Worm (Caenorhabditis elegans) whole organism, L2 larva: ENCODE data around the gene Y54F10AR.2.
A peak's percentile ranks its signal among the peaks of the same experiment; 100 is the strongest.
"Not testable (repeated sequence)": the region's sequence is repeated elsewhere in the genome, so short reads cannot be mapped to it uniquely, and the experiment has no call there.

ENCODE experiments used
- C34F6.9 ChIP-seq: fragments of 150-350 bp; optimal IDR thresholded peaks from 2 replicates; lab custom pipeline; 2014; ENCODE audit warnings: missing biosample characterization, missing genetic modification characterization
- F13H6.1 ChIP-seq: sonication (generic microtip); optimal IDR thresholded peaks from 2 replicates; lab custom pipeline; 2016; ENCODE audit warnings: missing genetic modification characterization, missing compliant biosample characterization
- Y55F3AM.14 ChIP-seq: fragments of 200-800 bp; sonication (Bioruptor generic); optimal IDR thresholded peaks from 2 replicates; lab custom pipeline; 2018; ENCODE audit warnings: mild to moderate bottlenecking, missing genetic modification characterization, missing compliant biosample characterization
- ZK546.5 ChIP-seq: sonication (generic microtip); optimal IDR thresholded peaks from 2 replicates; lab custom pipeline; 2017; ENCODE audit warnings: missing biosample characterization, missing genetic modification characterization
- alr-1 ChIP-seq: fragments of 150-350 bp; optimal IDR thresholded peaks from 2 replicates; lab custom pipeline; 2014; ENCODE audit warnings: missing biosample characterization, missing genetic modification characterization
- aly-2 ChIP-seq: fragments of 150-350 bp; optimal IDR thresholded peaks from 2 replicates; lab custom pipeline; 2014; ENCODE audit warnings: missing biosample characterization, missing genetic modification characterization
- blmp-1 ChIP-seq: sonication (generic microtip); optimal IDR thresholded peaks from 2 replicates; lab custom pipeline; 2017; ENCODE audit warnings: missing genetic modification characterization, mild to moderate bottlenecking, missing compliant biosample characterization, antibody characterized with exemption, moderate library complexity; ENCODE audit not compliant: insufficient read depth
- ceh-16 ChIP-seq: fragments of 150-350 bp; optimal IDR thresholded peaks from 2 replicates; lab custom pipeline; 2014; ENCODE audit warnings: missing biosample characterization, missing genetic modification characterization
- ceh-82 ChIP-seq: fragments of 150-350 bp; optimal IDR thresholded peaks from 2 replicates; lab custom pipeline; 2014; ENCODE audit warnings: missing biosample characterization, missing genetic modification characterization
- crh-2 ChIP-seq: sonication (generic microtip); optimal IDR thresholded peaks from 2 replicates; lab custom pipeline; 2017; ENCODE audit warnings: missing biosample characterization, missing genetic modification characterization
- elt-1 ChIP-seq: fragments of 150-350 bp; optimal IDR thresholded peaks from 2 replicates; lab custom pipeline; 2014; ENCODE audit warnings: missing biosample characterization, missing genetic modification characterization
- elt-3 ChIP-seq: sonication (generic microtip); optimal IDR thresholded peaks from 2 replicates; lab custom pipeline; 2017; ENCODE audit warnings: missing biosample characterization, missing genetic modification characterization
- fos-1 ChIP-seq: fragments of 150-350 bp; optimal IDR thresholded peaks from 2 replicates; lab custom pipeline; 2014; ENCODE audit warnings: missing biosample characterization, missing genetic modification characterization
- gmeb-1 ChIP-seq: fragments of 150-350 bp; optimal IDR thresholded peaks from 2 replicates; lab custom pipeline; 2014; ENCODE audit warnings: missing biosample characterization, missing genetic modification characterization
- lin-11 ChIP-seq: fragments of 150-350 bp; sonication (generic microtip); optimal IDR thresholded peaks from 2 replicates; lab custom pipeline; 2014; ENCODE audit warnings: missing biosample characterization, missing genetic modification characterization, inconsistent platforms, mixed read lengths
- lin-39 ChIP-seq: fragments of 150-350 bp; optimal IDR thresholded peaks from 2 replicates; lab custom pipeline; 2014; ENCODE audit warnings: missing biosample characterization, missing genetic modification reagents, missing genetic modification characterization
- lsy-2 ChIP-seq, 2 experiments: fragments of 150-350 bp in 1 of 2; sonication (generic microtip) in 1 of 2; optimal IDR thresholded peaks; 2 replicates each; lab custom pipeline; 2014 to 2017; ENCODE audit warnings: missing biosample characterization in 2 of 2, missing genetic modification characterization in 2 of 2
- mab-5 ChIP-seq: fragments of 150-350 bp; optimal IDR thresholded peaks from 2 replicates; lab custom pipeline; 2014; ENCODE audit warnings: missing biosample characterization, missing genetic modification characterization
- mbf-1 ChIP-seq: sonication (generic microtip); optimal IDR thresholded peaks from 2 replicates; lab custom pipeline; 2017; ENCODE audit warnings: missing biosample characterization, missing genetic modification characterization
- nhr-11 ChIP-seq: fragments of 150-350 bp; optimal IDR thresholded peaks from 2 replicates; lab custom pipeline; 2014; ENCODE audit warnings: missing biosample characterization, missing genetic modification characterization
- nhr-12 ChIP-seq: fragments of 150-350 bp; optimal IDR thresholded peaks from 2 replicates; lab custom pipeline; 2014; ENCODE audit warnings: missing biosample characterization, missing genetic modification characterization
- nhr-23 ChIP-seq: fragments of 150-350 bp; optimal IDR thresholded peaks from 2 replicates; lab custom pipeline; 2014; ENCODE audit warnings: missing biosample characterization, missing genetic modification reagents, missing genetic modification characterization
- nhr-237 ChIP-seq: fragments of 150-350 bp; optimal IDR thresholded peaks from 2 replicates; lab custom pipeline; 2014; ENCODE audit warnings: missing biosample characterization, missing genetic modification characterization
- nhr-25 ChIP-seq: fragments of 150-350 bp; sonication (generic microtip); optimal IDR thresholded peaks from 3 replicates; lab custom pipeline; 2014; ENCODE audit warnings: missing biosample characterization, missing genetic modification characterization
- nhr-6 ChIP-seq: fragments of 150-350 bp; optimal IDR thresholded peaks from 2 replicates; lab custom pipeline; 2014; ENCODE audit warnings: missing biosample characterization, missing genetic modification characterization
- sem-4 ChIP-seq: fragments of 150-350 bp; optimal IDR thresholded peaks from 2 replicates; lab custom pipeline; 2014; ENCODE audit warnings: missing biosample characterization, missing genetic modification reagents, missing genetic modification characterization
- skn-1 ChIP-seq: sonication (generic microtip); optimal IDR thresholded peaks from 2 replicates; lab custom pipeline; 2017; ENCODE audit warnings: missing biosample characterization, missing genetic modification characterization
- sma-9 ChIP-seq, 2 experiments: fragments of 150-350 bp in 1 of 2; sonication (generic microtip) in 1 of 2; optimal IDR thresholded peaks; 2 replicates each; lab custom pipeline; 2014 to 2016; ENCODE audit warnings: missing genetic modification characterization in 2 of 2, mild to moderate bottlenecking in 1 of 2, missing biosample characterization in 1 of 2, missing compliant biosample characterization in 1 of 2, missing genetic modification reagents in 1 of 2, moderate library complexity in 1 of 2
- snpc-4 ChIP-seq: fragments of 150-350 bp; optimal IDR thresholded peaks from 2 replicates; lab custom pipeline; 2014; ENCODE audit warnings: missing biosample characterization, missing genetic modification characterization
- unc-55 ChIP-seq: fragments of 150-350 bp; sonication (generic microtip); optimal IDR thresholded peaks from 3 replicates; lab custom pipeline; 2014; ENCODE audit warnings: missing biosample characterization, missing genetic modification reagents, missing genetic modification characterization
- unc-62 ChIP-seq: fragments of 150-350 bp; optimal IDR thresholded peaks from 2 replicates; lab custom pipeline; 2014; ENCODE audit warnings: missing biosample characterization, missing genetic modification reagents, missing genetic modification characterization
- zag-1 ChIP-seq: fragments of 150-350 bp; optimal IDR thresholded peaks from 2 replicates; lab custom pipeline; 2014; ENCODE audit warnings: missing biosample characterization, missing genetic modification characterization
- ztf-11 ChIP-seq: sonication (generic microtip); optimal IDR thresholded peaks from 2 replicates; lab custom pipeline; 2017; ENCODE audit warnings: missing biosample characterization, missing genetic modification characterization

Y54F10AR.2 gene

ce11 chrIII:2571447-2571846, at the start of gene Y54F10AR.2:
Y54F10AR.2 (minus strand) TSS chrIII:2571547.
- TF ChIP-seq elt-1 (tag; lab: Kevin White, UChicago) (no peak), Y55F3AM.14 (GFP tag; lab: Kevin White, UChicago) (no peak), lin-39 (tag; lab: Kevin White, UChicago) (no peak), snpc-4 (tag; lab: Kevin White, UChicago) (no peak), nhr-6 (no peak), sem-4 (tag; lab: Kevin White, UChicago) (no peak), ceh-82 (no peak), nhr-12 (tag; lab: Kevin White, UChicago) (no peak), nhr-11 (tag; lab: Kevin White, UChicago) (no peak), alr-1 (tag; lab: Kevin White, UChicago) (no peak), elt-3 (no peak), blmp-1 (tag; lab: Kevin White, UChicago) (no peak), unc-55 (GFP tag; lab: Kevin White, UChicago) (no peak), ZK546.5 (tag; lab: Kevin White, UChicago) (no peak), F13H6.1 (tag; lab: Kevin White, UChicago) (no peak), lin-11 (tag; lab: Kevin White, UChicago) (no peak)

DNA sequence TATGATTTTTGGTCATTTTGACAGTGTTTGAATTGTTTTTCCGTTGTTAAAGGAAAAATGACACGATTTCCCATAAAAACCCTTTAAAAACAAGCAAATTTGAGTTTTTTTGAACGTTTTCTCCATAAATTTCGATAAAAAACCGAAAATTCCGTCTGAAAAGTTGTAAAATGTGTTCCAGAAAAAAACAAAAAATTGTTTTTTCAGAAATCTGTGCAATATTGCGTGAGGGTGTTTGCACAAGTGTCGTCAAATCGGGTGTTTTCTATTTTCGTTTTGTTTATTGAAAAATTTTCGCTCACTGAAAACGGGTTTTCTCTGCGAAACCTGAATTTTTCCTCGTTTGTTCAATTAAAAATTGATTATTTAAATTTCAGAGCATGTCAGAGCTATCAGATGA, 48.2 kb upstream of the Y54F10AR.2 start, which contains the start of gene ppfr-4:
TSS of gene ppfr-4 (plus strand) at position 378 of the 400 bp plus-strand sequence.
- TF ChIP-seq unc-55 (GFP tag; lab: Kevin White, UChicago) (peak; percentile 41), nhr-25 (tag; lab: Kevin White, UChicago) (peak; percentile 19), lsy-2 (tag; optimal IDR thresholded peaks at IDR 0.05; lab: Kevin White, UChicago) (peak; percentile 6 to 66), unc-62 (GFP tag; lab: Kevin White, UChicago) (no peak), crh-2 (peak; percentile 1)

DNA sequence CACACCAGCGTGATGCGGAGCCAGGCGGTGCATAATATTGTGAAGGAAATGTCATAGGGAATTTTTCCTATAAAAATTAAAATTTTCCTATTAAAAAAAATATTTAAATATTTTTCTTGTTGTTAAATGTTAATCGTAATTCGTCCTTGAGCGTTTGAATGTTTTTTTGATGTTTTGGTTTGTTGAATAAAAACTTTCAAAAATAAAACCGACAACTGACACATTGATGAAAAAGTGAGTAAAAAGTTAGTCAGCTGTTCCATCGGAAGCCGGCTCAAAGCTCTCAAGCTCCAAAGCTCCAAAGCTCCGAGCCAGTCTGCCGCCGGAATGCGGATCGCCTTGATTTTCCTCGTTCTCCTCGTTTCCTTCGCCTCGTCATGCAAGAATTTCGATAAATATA, 47.3 kb upstream of the Y54F10AR.2 start, which contains the start of gene Y71H2B.4:
TSS of gene Y71H2B.4 (plus strand) at position 301 of the 400 bp plus-strand sequence.
- TF ChIP-seq nhr-23 (tag; lab: Kevin White, UChicago) (no peak), F13H6.1 (tag; lab: Kevin White, UChicago) (no peak), mbf-1 (tag; lab: Kevin White, UChicago) (no peak), zag-1 (tag; lab: Kevin White, UChicago) (no peak), nhr-6 (no peak), ceh-16 (no peak), blmp-1 (tag; lab: Kevin White, UChicago) (no peak), snpc-4 (tag; lab: Kevin White, UChicago) (no peak), sma-9 (GFP tag; optimal IDR thresholded peaks at IDR 0.05; lab: Kevin White, UChicago) (no peak), sma-9 (tag; optimal IDR thresholded peaks at IDR 0.05; lab: Kevin White, UChicago) (no peak), skn-1 (no peak), nhr-237 (no peak), elt-3 (no peak), fos-1 (tag; lab: Kevin White, UChicago) (no peak)

DNA sequence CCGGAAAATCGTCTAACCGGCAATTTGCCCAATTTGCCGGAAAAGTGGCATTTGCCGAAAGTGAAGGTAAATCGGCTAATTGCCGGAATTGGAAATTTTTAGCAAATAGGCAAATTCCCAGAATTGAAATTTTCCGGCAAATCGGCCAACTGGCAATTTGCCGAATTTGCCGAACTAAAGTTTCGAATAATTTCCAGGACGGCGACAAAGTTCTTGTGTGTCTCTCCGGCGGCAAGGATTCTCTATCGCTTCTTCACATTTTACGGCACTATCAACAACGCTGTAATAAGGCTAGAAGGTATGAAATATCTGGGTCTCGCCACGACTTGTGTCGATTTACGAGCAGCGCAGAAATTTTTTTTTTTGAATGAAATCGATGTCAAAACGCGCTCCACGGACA, 44.9 kb upstream of the Y54F10AR.2 start:
- TF ChIP-seq skn-1 (no peak), elt-3 (no peak), ceh-16 (no peak), gmeb-1 (no peak), nhr-23 (tag; lab: Kevin White, UChicago) (no peak)
- TF ChIP-seq, all 48 proteins: peak for 0

DNA sequence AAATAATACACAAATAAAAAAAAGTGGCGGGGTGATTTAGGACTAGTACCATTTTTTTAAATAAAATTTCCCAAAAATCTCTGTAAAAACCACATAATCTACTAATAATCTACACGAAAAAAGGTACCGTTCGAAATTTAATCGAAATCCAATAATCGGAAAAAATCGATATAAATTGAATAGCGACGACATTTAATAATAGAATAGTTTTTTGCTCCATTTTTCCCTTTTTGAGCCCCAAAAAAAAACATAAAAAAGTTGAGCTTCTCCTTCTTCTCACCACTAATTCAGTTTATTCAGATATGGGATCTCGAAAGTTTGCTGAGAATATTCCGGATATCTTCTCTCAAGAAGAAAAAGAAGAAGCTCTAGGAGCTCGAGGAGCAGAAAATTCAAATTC, 36.4 kb upstream of the Y54F10AR.2 start, which contains the start of gene Y71H2B.5:
TSS of gene Y71H2B.5 (plus strand) at position 301 of the 400 bp plus-strand sequence.
- not testable (repeated sequence) for TF ChIP-seq nhr-11, C34F6.9, mab-5 (tag; lab: Kevin White, UChicago)
- TF ChIP-seq, all 48 proteins: peak for 0; not testable (repeated sequence) for 48

ce11 chrIII:2603671-2604070, 32.3 kb upstream of the Y54F10AR.2 start, which contains the start of gene Y71H2B.11:
Y71H2B.11 (plus strand) TSS chrIII:2603971.
- no peak for TF ChIP-seq unc-62 (GFP tag; lab: Kevin White, UChicago)
- TF ChIP-seq elt-1 (tag; lab: Kevin White, UChicago) = no peak
- no peak for TF ChIP-seq alr-1 (tag; lab: Kevin White, UChicago)
- TF ChIP-seq sem-4 (tag; lab: Kevin White, UChicago) = no peak
- no peak for TF ChIP-seq lin-11 (tag; lab: Kevin White, UChicago)
- TF ChIP-seq ztf-11 (tag; lab: Kevin White, UChicago) = no peak
- TF ChIP-seq aly-2 (tag; lab: Kevin White, UChicago) = no peak
- TF ChIP-seq F13H6.1 (tag; lab: Kevin White, UChicago) = no peak
- TF ChIP-seq, all 48 proteins: peak for 0
